Fruit fly (Drosophila melanogaster) whole organism, embryonic: ENCODE measurements around the gene Prim1.

ENCODE experiments used
- ATbp ChIP-seq: fragments of 200-800 bp; sonication (Bioruptor generic); optimal IDR thresholded peaks from 2 replicates; lab custom pipeline; 2017; ENCODE audit warnings: missing biosample characterization, mild to moderate bottlenecking, missing genetic modification characterization, missing genetic modification reagents
- Antp ChIP-seq: fragments of 200-800 bp; sonication (Bioruptor generic); optimal IDR thresholded peaks from 3 replicates; lab custom pipeline; 2016; ENCODE audit warnings: missing biosample characterization, missing genetic modification characterization
- CG10209 ChIP-seq: fragments of 200-800 bp; sonication (Bioruptor generic); optimal IDR thresholded peaks from 3 replicates; lab custom pipeline; 2017; ENCODE audit warnings: missing biosample characterization, mild to moderate bottlenecking, missing genetic modification characterization, missing genetic modification reagents
- CG10959 ChIP-seq: fragments of 200-800 bp; sonication (Bioruptor generic); IDR thresholded peaks from 2 replicates; pipeline ENCODE4 v1.3.6; 2022; ENCODE audit warnings: missing biosample characterization, missing genetic modification characterization
- CG11398 ChIP-seq: fragments of 200-800 bp; sonication (Bioruptor generic); optimal IDR thresholded peaks from 2 replicates; lab custom pipeline; 2016; ENCODE audit warnings: missing biosample characterization, missing genetic modification characterization
- CG11504 ChIP-seq: fragments of 200-800 bp; sonication (Bioruptor generic); optimal IDR thresholded peaks from 3 replicates; lab custom pipeline; 2019; ENCODE audit warnings: missing biosample characterization, mild to moderate bottlenecking, missing genetic modification characterization, moderate library complexity
- CG12219 ChIP-seq: fragments of 200-800 bp; sonication (Bioruptor generic); optimal IDR thresholded peaks from 3 replicates; lab custom pipeline; 2018; ENCODE audit warnings: missing biosample characterization, mild to moderate bottlenecking, missing genetic modification characterization
- CG12659 ChIP-seq: fragments of 200-800 bp; sonication (Bioruptor generic); optimal IDR thresholded peaks from 3 replicates; lab custom pipeline; 2017; ENCODE audit warnings: mild to moderate bottlenecking, missing biosample characterization, missing genetic modification reagents, missing genetic modification characterization
- CG14014 ChIP-seq: fragments of 200-800 bp; sonication (Bioruptor generic); IDR thresholded peaks from 2 replicates; pipeline ENCODE4 v1.3.6; 2022; ENCODE audit warnings: missing biosample characterization, missing genetic modification characterization
- CG14441 ChIP-seq: fragments of 200-800 bp; sonication (Bioruptor generic); IDR thresholded peaks from 2 replicates; pipeline ENCODE4 v1.3.6; 2022; ENCODE audit warnings: missing biosample characterization, missing genetic modification characterization
- CG17612 ChIP-seq: fragments of 200-800 bp; sonication (Bioruptor generic); IDR thresholded peaks from 2 replicates; pipeline ENCODE4 v1.3.6; 2022; ENCODE audit warnings: missing biosample characterization, missing genetic modification characterization
- CG18262 ChIP-seq: fragments of 200-800 bp; optimal IDR thresholded peaks from 3 replicates; lab custom pipeline; 2019; ENCODE audit warnings: missing biosample characterization, mild to moderate bottlenecking, missing genetic modification characterization, moderate library complexity
- CG2120 ChIP-seq: fragments of 200-800 bp; sonication (Bioruptor generic); optimal IDR thresholded peaks from 3 replicates; lab custom pipeline; 2016; ENCODE audit warnings: missing biosample characterization, missing genetic modification characterization
- CG30403 ChIP-seq: fragments of 200-800 bp; sonication (Bioruptor generic); optimal IDR thresholded peaks from 3 replicates; lab custom pipeline; 2016; ENCODE audit warnings: missing biosample characterization, missing genetic modification characterization
- CG34224 ChIP-seq: fragments of 200-800 bp; sonication (Bioruptor generic); IDR thresholded peaks from 3 replicates; pipeline ENCODE4 v1.3.6; 2022; ENCODE audit warnings: missing biosample characterization, missing genetic modification characterization; ENCODE audit not compliant: partially characterized antibody
- CG6654 ChIP-seq: fragments of 200-800 bp; sonication (Bioruptor generic); optimal IDR thresholded peaks from 2 replicates; lab custom pipeline; 2017; ENCODE audit warnings: missing biosample characterization, mild to moderate bottlenecking, missing genetic modification characterization
- CG7271 ChIP-seq: fragments of 200-800 bp; sonication (Bioruptor generic); optimal IDR thresholded peaks from 2 replicates; lab custom pipeline; 2018; ENCODE audit warnings: missing biosample characterization, mild to moderate bottlenecking, missing genetic modification characterization, moderate library complexity
- CG9609 ChIP-seq: fragments of 200-800 bp; sonication (Bioruptor generic); optimal IDR thresholded peaks from 3 replicates; lab custom pipeline; 2016; ENCODE audit warnings: missing biosample characterization, missing genetic modification characterization
- CG9817 ChIP-seq: fragments of 200-800 bp; sonication (Bioruptor generic); optimal IDR thresholded peaks from 2 replicates; lab custom pipeline; 2018; ENCODE audit warnings: missing biosample characterization, mild to moderate bottlenecking, missing genetic modification characterization, moderate library complexity
- CoRest ChIP-seq: fragments of 200-800 bp; sonication (Bioruptor generic); optimal IDR thresholded peaks from 3 replicates; lab custom pipeline; 2018; ENCODE audit warnings: missing biosample characterization, mild to moderate bottlenecking, missing genetic modification characterization, moderate library complexity
- Elba2 ChIP-seq: fragments of 200-800 bp; sonication (Bioruptor generic); optimal IDR thresholded peaks from 3 replicates; lab custom pipeline; 2016; ENCODE audit warnings: missing biosample characterization, missing genetic modification characterization
- Hand ChIP-seq: fragments of 200-800 bp; sonication (Bioruptor generic); optimal IDR thresholded peaks from 2 replicates; lab custom pipeline; 2017; ENCODE audit warnings: mild to moderate bottlenecking, missing biosample characterization, missing genetic modification reagents, missing genetic modification characterization
- Nf-YA ChIP-seq: fragments of 200-800 bp; sonication (Bioruptor generic); IDR thresholded peaks from 2 replicates; pipeline ENCODE4 v1.3.6; 2022; ENCODE audit warnings: missing biosample characterization, missing genetic modification characterization
- Pdp1 ChIP-seq, 2 experiments: fragments of 200-800 bp; sonication (Bioruptor generic); optimal IDR thresholded peaks; 3 replicates each; lab custom pipeline; 2016; ENCODE audit warnings: missing biosample characterization in 2 of 2, missing genetic modification characterization in 2 of 2, mild to moderate bottlenecking in 1 of 2, moderate library complexity in 1 of 2
- TFAM ChIP-seq: fragments of 200-800 bp; sonication (Bioruptor generic); optimal IDR thresholded peaks from 2 replicates; lab custom pipeline; 2017; ENCODE audit warnings: missing biosample characterization, missing genetic modification characterization, inconsistent platforms
- Taf1 ChIP-seq: fragments of 200-800 bp; sonication (Bioruptor generic); IDR thresholded peaks from 2 replicates; pipeline ENCODE4 v1.3.6; 2022; ENCODE audit warnings: missing biosample characterization, missing genetic modification characterization
- Trl ChIP-seq, 3 experiments: fragments of >200 bp in 2 of 3; fragments of 200-800 bp in 1 of 3; sonication (Bioruptor generic) in 1 of 3; optimal IDR thresholded peaks; 2 replicates in 1 of 3; 3 replicates in 2 of 3; lab custom pipeline; 2016 to 2017; ENCODE audit warnings: missing biosample characterization in 1 of 3, missing genetic modification characterization in 1 of 3
- Xrp1 ChIP-seq: fragments of 200-800 bp; sonication (Bioruptor generic); IDR thresholded peaks from 2 replicates; pipeline ENCODE4 v1.3.6; 2022; ENCODE audit warnings: missing biosample characterization, missing genetic modification characterization
- abd-A ChIP-seq: fragments of 200-800 bp; sonication (Bioruptor generic); optimal IDR thresholded peaks from 3 replicates; lab custom pipeline; 2019; ENCODE audit warnings: missing biosample characterization, mild to moderate bottlenecking, missing genetic modification characterization, moderate library complexity
- bsh ChIP-seq, 2 experiments: fragments of 200-800 bp; sonication (Bioruptor generic); optimal IDR thresholded peaks; 2 replicates each; lab custom pipeline; 2017 to 2018; ENCODE audit warnings: mild to moderate bottlenecking in 2 of 2, missing biosample characterization in 2 of 2, missing genetic modification characterization in 2 of 2, moderate library complexity in 1 of 2
- btn ChIP-seq: fragments of 200-800 bp; sonication (Bioruptor generic); optimal IDR thresholded peaks from 2 replicates; lab custom pipeline; 2016; ENCODE audit warnings: missing biosample characterization, missing genetic modification characterization
- chif ChIP-seq, 2 experiments: fragments of 200-800 bp; sonication (Bioruptor generic); optimal IDR thresholded peaks; 3 replicates each; lab custom pipeline; 2016; ENCODE audit warnings: missing biosample characterization in 2 of 2, missing genetic modification characterization in 2 of 2
- esg ChIP-seq: fragments of 200-800 bp; sonication (Bioruptor generic); conservative IDR thresholded peaks from 2 replicates; pipeline ENCODE4 v1.3.6; 2022; ENCODE audit warnings: missing biosample characterization, missing genetic modification characterization
- ewg ChIP-seq: fragments of 200-800 bp; sonication (Bioruptor generic); optimal IDR thresholded peaks from 3 replicates; lab custom pipeline; 2017; ENCODE audit warnings: mild to moderate bottlenecking, missing biosample characterization, missing genetic modification reagents, missing genetic modification characterization
- h ChIP-seq: fragments of >200 bp; optimal IDR thresholded peaks from 2 replicates; lab custom pipeline; 2017
- hbn ChIP-seq: fragments of 200-800 bp; sonication (Bioruptor generic); IDR thresholded peaks from 2 replicates; pipeline ENCODE4 v1.3.6; 2022; ENCODE audit warnings: missing biosample characterization, missing genetic modification characterization; ENCODE audit not compliant: partially characterized antibody
- her ChIP-seq: fragments of 200-800 bp; sonication (Bioruptor generic); optimal IDR thresholded peaks from 2 replicates; lab custom pipeline; 2016; ENCODE audit warnings: missing biosample characterization, missing genetic modification characterization
- inv ChIP-seq: fragments of 200-800 bp; sonication (Bioruptor generic); IDR thresholded peaks from 2 replicates; pipeline ENCODE4 v1.3.6; 2022; ENCODE audit warnings: missing biosample characterization, missing genetic modification characterization; ENCODE audit not compliant: partially characterized antibody
- nmo ChIP-seq: fragments of 200-800 bp; sonication (Bioruptor generic); optimal IDR thresholded peaks from 2 replicates; lab custom pipeline; 2018; ENCODE audit warnings: missing biosample characterization, mild to moderate bottlenecking, missing genetic modification characterization, moderate library complexity
- org-1 ChIP-seq: fragments of 200-800 bp; sonication (Bioruptor generic); optimal IDR thresholded peaks from 2 replicates; lab custom pipeline; 2017; ENCODE audit warnings: missing biosample characterization, missing genetic modification characterization
- sc ChIP-seq, 3 experiments: fragments of >200 bp in 2 of 3; fragments of 200-800 bp in 1 of 3; sonication (Bioruptor generic) in 1 of 3; optimal IDR thresholded peaks; 2 replicates in 2 of 3; 3 replicates in 1 of 3; lab custom pipeline; 2017; ENCODE audit warnings: mild to moderate bottlenecking in 1 of 3, missing biosample characterization in 1 of 3, missing genetic modification characterization in 1 of 3, missing genetic modification reagents in 1 of 3
- sisA ChIP-seq: fragments of 200-800 bp; sonication (Bioruptor generic); IDR thresholded peaks from 2 replicates; pipeline ENCODE4 v1.3.6; 2022; ENCODE audit warnings: missing biosample characterization, missing genetic modification characterization
- slou ChIP-seq: fragments of 200-800 bp; sonication (Bioruptor generic); optimal IDR thresholded peaks from 3 replicates; lab custom pipeline; 2016; ENCODE audit warnings: missing biosample characterization, missing genetic modification characterization
- sr ChIP-seq: fragments of 200-800 bp; sonication (Bioruptor generic); IDR thresholded peaks from 3 replicates; pipeline ENCODE4 v1.3.6; 2022; ENCODE audit warnings: missing biosample characterization, missing genetic modification characterization
- tio ChIP-seq: fragments of 200-800 bp; sonication (Bioruptor generic); optimal IDR thresholded peaks from 2 replicates; lab custom pipeline; 2017; ENCODE audit warnings: missing biosample characterization, missing genetic modification characterization, inconsistent platforms
- tll ChIP-seq, 2 experiments: fragments of 200-800 bp in 1 of 2; fragments of >200 bp in 1 of 2; sonication (Bioruptor generic) in 1 of 2; optimal IDR thresholded peaks; 2 replicates each; lab custom pipeline; 2017 to 2019; ENCODE audit warnings: missing biosample characterization in 2 of 2, missing genetic modification characterization in 2 of 2, mild to moderate bottlenecking in 1 of 2, moderate library complexity in 1 of 2

Gene Prim1

DNA sequence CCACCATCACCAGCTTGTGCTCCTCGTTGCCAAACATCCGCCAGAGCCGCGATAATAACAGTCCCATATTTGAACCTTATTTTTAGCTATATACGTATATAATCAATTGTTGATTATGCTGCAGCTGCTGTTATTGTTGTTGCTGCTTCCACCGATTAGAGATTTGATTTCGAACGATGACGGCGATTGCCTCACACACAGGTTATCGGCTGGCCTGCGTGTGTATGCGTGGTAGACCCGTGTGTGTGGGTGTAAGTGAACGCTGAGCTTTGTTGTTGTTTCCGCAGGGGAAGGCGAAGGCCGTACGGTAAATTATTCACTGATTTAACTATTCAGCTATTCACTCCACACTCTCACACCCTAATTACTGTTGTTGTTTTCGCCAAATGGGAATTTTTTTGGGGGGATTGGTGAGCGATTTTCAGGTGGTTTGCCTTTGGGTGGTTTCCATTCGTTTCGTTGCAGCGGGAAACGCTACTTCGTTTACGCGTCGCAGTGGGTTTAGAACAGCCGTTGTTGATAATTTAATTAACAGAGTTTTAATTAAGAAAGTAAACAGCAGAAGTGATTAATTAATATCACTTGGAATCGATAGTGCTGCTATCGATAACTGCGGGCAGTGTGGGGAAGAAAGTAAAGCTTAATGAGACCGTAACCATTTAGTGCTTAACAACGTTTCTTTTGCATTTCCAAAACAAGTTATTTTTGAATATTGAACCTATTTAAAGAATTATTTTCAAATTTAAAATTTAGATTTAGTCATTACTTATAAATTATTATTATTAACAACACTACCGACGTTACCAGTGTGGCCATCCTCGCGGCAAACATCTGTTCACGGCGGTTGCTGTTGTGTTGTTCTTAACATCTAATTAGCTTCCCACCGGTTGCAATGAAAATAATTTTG, 40.6 kb upstream of the Prim1 start, which contains the start of the genes Arl5 and CG13671 (continued):
- TF ChIP-seq inv (GFP tag; lab: Robert Waterston, UW), result peak; percentile 63
- peak; percentile 84 for TF ChIP-seq CG7271 (tag; lab: Kevin White, UChicago)
- TF ChIP-seq CG14014 (GFP tag; lab: Robert Waterston, UW), result peak; percentile 76
- TF ChIP-seq sr (GFP tag; lab: Robert Waterston, UW), result peak; percentile 83; the same call in 2 of the 3 replicates
- peak; percentile 34 for TF ChIP-seq ATbp (GFP tag; lab: Kevin White, UChicago)
- TF ChIP-seq CG30403 (GFP tag; lab: Kevin White, UChicago), result peak; percentile 89
- TF ChIP-seq CG14441 (GFP tag; lab: Robert Waterston, UW), result peak; percentile 74
- peak; percentile 73 for TF ChIP-seq hbn (GFP tag; lab: Robert Waterston, UW)
- 0 out of 2 replicates have a peak, but pooled peaks have one; percentile 33 for TF ChIP-seq CG17612
- TF ChIP-seq bsh (GFP tag; optimal IDR thresholded peaks at IDR 0.05; lab: Kevin White, UChicago), result peak in 1 of 2 experiments; percentile 83
- peak in 1 of 2 experiments; percentile 35 for TF ChIP-seq tll (GFP tag; optimal IDR thresholded peaks at IDR 0.05; lab: Kevin White, UChicago)
- peak; percentile 64 for TF ChIP-seq CoRest (tag; lab: Kevin White, UChicago)
- no peak for TF ChIP-seq tio (GFP tag; lab: Kevin White, UChicago)
- peak; percentile 76 for TF ChIP-seq CG10209 (GFP tag; lab: Kevin White, UChicago)
- TF ChIP-seq CG9817 (tag; lab: Kevin White, UChicago), result no peak
- TF ChIP-seq Elba2 (GFP tag; lab: Kevin White, UChicago), result peak; percentile 54
- peak; percentile 28 for TF ChIP-seq btn (GFP tag; lab: Kevin White, UChicago)
- TF ChIP-seq CG9609 (GFP tag; lab: Kevin White, UChicago), result peak; percentile 67
- TF ChIP-seq org-1 (GFP tag; lab: Kevin White, UChicago), result peak; percentile 28
- peak; percentile 83 for TF ChIP-seq CG12659 (GFP tag; lab: Kevin White, UChicago)
- peak; percentile 79 for TF ChIP-seq slou (GFP tag; lab: Kevin White, UChicago)
- TF ChIP-seq Trl (optimal IDR thresholded peaks at IDR 0.05; lab: Kevin White, UChicago), result no peak
- TF ChIP-seq Trl (GFP tag; optimal IDR thresholded peaks at IDR 0.05; lab: Kevin White, UChicago), result peak; percentile 59
- TF ChIP-seq CG18262 (tag; lab: Kevin White, UChicago), result peak; percentile 76
- TF ChIP-seq sc (optimal IDR thresholded peaks at IDR 0.05; lab: Kevin White, UChicago), result no peak
- peak; percentile 61 for TF ChIP-seq sc (GFP tag; optimal IDR thresholded peaks at IDR 0.05; lab: Kevin White, UChicago)
- peak; percentile 61 for TF ChIP-seq Antp (GFP tag; lab: Kevin White, UChicago)
- peak; percentile 85 for TF ChIP-seq sisA (GFP tag; lab: Robert Waterston, UW)
- TF ChIP-seq Hand (GFP tag; lab: Kevin White, UChicago), result no peak
- no peak for TF ChIP-seq TFAM (GFP tag; lab: Kevin White, UChicago)
- peak; percentile 49 for TF ChIP-seq ewg (GFP tag; lab: Kevin White, UChicago)
- TF ChIP-seq nmo (GFP tag; lab: Kevin White, UChicago), result peak; percentile 81
- peak; percentile 89 for TF ChIP-seq Xrp1 (GFP tag; lab: Robert Waterston, UW)
- TF ChIP-seq CG11504 (tag; lab: Kevin White, UChicago), result no peak
- no peak for TF ChIP-seq CG12219 (GFP tag; lab: Kevin White, UChicago)
- peak; percentile 35 for TF ChIP-seq her (GFP tag; lab: Kevin White, UChicago)
- TF ChIP-seq CG34224 (GFP tag; lab: Robert Waterston, UW), result peak; percentile 66; the same call in 2 of the 3 replicates
- peak; percentile 68 for TF ChIP-seq Taf1 (GFP tag; lab: Robert Waterston, UW)
- peak; percentile 67 for TF ChIP-seq esg (GFP tag; lab: Robert Waterston, UW)
- TF ChIP-seq Pdp1 (GFP tag; optimal IDR thresholded peaks at IDR 0.05; lab: Kevin White, UChicago), result peak; percentile 50 to 57
- no peak for TF ChIP-seq h
- TF ChIP-seq Nf-YA (GFP tag; lab: Robert Waterston, UW), result peak; percentile 74
- no peak for TF ChIP-seq abd-A (tag; lab: Kevin White, UChicago)
- peak; percentile 23; the same call in 1 of the 2 replicates for TF ChIP-seq CG10959 (GFP tag; lab: Robert Waterston, UW)
- TF ChIP-seq CG11398 (GFP tag; lab: Kevin White, UChicago), result no peak
- TF ChIP-seq CG2120, result peak; percentile 84
- peak; percentile 60 for TF ChIP-seq chif (GFP tag; optimal IDR thresholded peaks at IDR 0.05; lab: Kevin White, UChicago)
- TF ChIP-seq CG6654, result no peak
